Fruit fly (Drosophila melanogaster) whole organism, prepupa: ENCODE data around the gene Fie.

Experiments used
- Blimp-1 ChIP-seq: fragments of 200-800 bp; sonication (Bioruptor generic); optimal IDR thresholded peaks from 3 replicates; lab custom pipeline; 2017; ENCODE audit warnings: missing biosample characterization, missing genetic modification characterization, mild to moderate bottlenecking, moderate library complexity, missing genetic modification reagents
- CG10631 ChIP-seq: fragments of 200-800 bp; sonication (Bioruptor generic); optimal IDR thresholded peaks from 2 replicates; lab custom pipeline; 2016; ENCODE audit warnings: missing biosample characterization, missing genetic modification characterization
- CG1621 ChIP-seq: fragments of 200-800 bp; sonication (Bioruptor generic); optimal IDR thresholded peaks from 3 replicates; lab custom pipeline; 2018; ENCODE audit warnings: missing biosample characterization, mild to moderate bottlenecking, missing genetic modification characterization
- CG16779 ChIP-seq: fragments of 200-800 bp; sonication (Bioruptor generic); optimal IDR thresholded peaks from 3 replicates; lab custom pipeline; 2017; ENCODE audit warnings: missing biosample characterization, mild to moderate bottlenecking, missing genetic modification characterization
- CG32006 ChIP-seq: fragments of 200-800 bp; sonication (Bioruptor generic); optimal IDR thresholded peaks from 3 replicates; lab custom pipeline; 2017; ENCODE audit warnings: missing biosample characterization, mild to moderate bottlenecking, missing genetic modification characterization
- CG3919 ChIP-seq: fragments of 200-800 bp; sonication (Bioruptor generic); optimal IDR thresholded peaks from 3 replicates; lab custom pipeline; 2016; ENCODE audit warnings: missing biosample characterization, missing genetic modification characterization
- CG4318 ChIP-seq: fragments of 200-800 bp; sonication (Bioruptor generic); optimal IDR thresholded peaks from 3 replicates; lab custom pipeline; 2017; ENCODE audit warnings: missing biosample characterization, mild to moderate bottlenecking, missing genetic modification characterization
- CG6854 ChIP-seq: fragments of 200-800 bp; sonication (Bioruptor generic); optimal IDR thresholded peaks from 2 replicates; lab custom pipeline; 2017; ENCODE audit warnings: missing biosample characterization, mild to moderate bottlenecking, missing genetic modification characterization
- CG7368 ChIP-seq: fragments of 200-800 bp; sonication (Bioruptor generic); optimal IDR thresholded peaks from 3 replicates; lab custom pipeline; 2016; ENCODE audit warnings: missing biosample characterization, missing genetic modification characterization
- Eip93F ChIP-seq: fragments of 200-800 bp; sonication (Bioruptor generic); optimal IDR thresholded peaks from 2 replicates; lab custom pipeline; 2016; ENCODE audit warnings: missing biosample characterization, mild to moderate bottlenecking, missing genetic modification characterization
- Lpt ChIP-seq: fragments of 200-800 bp; sonication (Bioruptor generic); optimal IDR thresholded peaks from 3 replicates; lab custom pipeline; 2016; ENCODE audit warnings: missing biosample characterization, missing genetic modification characterization
- esn ChIP-seq: fragments of 200-800 bp; sonication (Bioruptor generic); optimal IDR thresholded peaks from 2 replicates; lab custom pipeline; 2016; ENCODE audit warnings: missing biosample characterization, mild to moderate bottlenecking, missing genetic modification characterization, moderate library complexity
- salr ChIP-seq, 2 experiments: fragments of 200-800 bp; sonication (Bioruptor generic); optimal IDR thresholded peaks; 3 replicates each; lab custom pipeline; 2016 to 2018; ENCODE audit warnings: missing biosample characterization in 2 of 2, missing genetic modification characterization in 2 of 2, mild to moderate bottlenecking in 1 of 2
- topi ChIP-seq: fragments of 200-800 bp; sonication (Bioruptor generic); optimal IDR thresholded peaks from 3 replicates; lab custom pipeline; 2016; ENCODE audit warnings: missing biosample characterization, missing genetic modification characterization

- TF ChIP-seq salr (GFP tag; optimal IDR thresholded peaks at IDR 0.05; lab: Kevin White, UChicago) (peak in 1 of 2 experiments; percentile 77), CG6854 (GFP tag; lab: Kevin White, UChicago) (peak; percentile 29), Lpt (GFP tag; lab: Kevin White, UChicago) (peak; percentile 31), CG4318 (peak; percentile 56), CG7368 (peak; percentile 28), CG32006 (peak; percentile 72), CG10631 (GFP tag; lab: Kevin White, UChicago) (peak; percentile 71), Blimp-1 (GFP tag; lab: Kevin White, UChicago) (no peak), CG1621 (peak; percentile 26), Eip93F (GFP tag; lab: Kevin White, UChicago) (no peak), topi (GFP tag; lab: Kevin White, UChicago) (peak; percentile 57), CG16779 (tag; lab: Kevin White, UChicago) (no peak), CG3919 (GFP tag; lab: Kevin White, UChicago) (peak; percentile 53), esn (GFP tag; lab: Kevin White, UChicago) (peak; percentile 76)
These were observed 10.3 kb downstream of the Fie start, which contains the start of gene Ubi-p63E for dm6 chr3L:3902491-3903198.
